Fruit fly (Drosophila melanogaster) whole organism, embryonic: ENCODE measurements around the gene foxo.

Experiments
- Abd-B ChIP-seq: fragments of 200-800 bp; sonication (Bioruptor generic); optimal IDR thresholded peaks from 2 replicates; lab custom pipeline; 2018; ENCODE audit warnings: missing biosample characterization, mild to moderate bottlenecking, missing genetic modification characterization, moderate library complexity
- Antp ChIP-seq: fragments of 200-800 bp; sonication (Bioruptor generic); optimal IDR thresholded peaks from 3 replicates; lab custom pipeline; 2016; ENCODE audit warnings: missing biosample characterization, missing genetic modification characterization
- B-H1 ChIP-seq: fragments of 200-800 bp; sonication (Bioruptor generic); IDR thresholded peaks from 3 replicates; pipeline ENCODE4 v1.3.6; 2022; ENCODE audit warnings: missing biosample characterization, missing genetic modification characterization
- B-H2 ChIP-seq: fragments of 200-800 bp; sonication (Bioruptor generic); optimal IDR thresholded peaks from 2 replicates; lab custom pipeline; 2018; ENCODE audit warnings: missing biosample characterization, mild to moderate bottlenecking, missing genetic modification characterization
- CG13123 ChIP-seq: fragments of 200-800 bp; sonication (Bioruptor generic); optimal IDR thresholded peaks from 2 replicates; lab custom pipeline; 2016; ENCODE audit warnings: missing biosample characterization, missing genetic modification characterization
- CG15514 ChIP-seq: fragments of 200-800 bp; sonication (Bioruptor generic); optimal IDR thresholded peaks from 3 replicates; lab custom pipeline; 2017; ENCODE audit warnings: missing biosample characterization, missing genetic modification characterization, mild to moderate bottlenecking, moderate library complexity, missing genetic modification reagents
- CG1647 ChIP-seq: fragments of 200-800 bp; sonication (Bioruptor generic); optimal IDR thresholded peaks from 3 replicates; lab custom pipeline; 2016; ENCODE audit warnings: missing biosample characterization, missing genetic modification characterization
- CG17568 ChIP-seq: fragments of 200-800 bp; sonication (Bioruptor generic); optimal IDR thresholded peaks from 2 replicates; lab custom pipeline; 2018; ENCODE audit warnings: missing biosample characterization, mild to moderate bottlenecking, missing genetic modification characterization, moderate library complexity
- CG17829 ChIP-seq: fragments of 200-800 bp; optimal IDR thresholded peaks from 2 replicates; lab custom pipeline; 2019; ENCODE audit warnings: missing biosample characterization, mild to moderate bottlenecking, missing genetic modification characterization, moderate library complexity
- CG2202 ChIP-seq: fragments of 200-800 bp; sonication (Bioruptor generic); optimal IDR thresholded peaks from 2 replicates; lab custom pipeline; 2018; ENCODE audit warnings: missing biosample characterization, mild to moderate bottlenecking, missing genetic modification characterization
- CG4854 ChIP-seq: fragments of 200-800 bp; sonication (Bioruptor generic); optimal IDR thresholded peaks from 2 replicates; lab custom pipeline; 2016; ENCODE audit warnings: missing biosample characterization, missing genetic modification characterization, inconsistent platforms
- CG6791 ChIP-seq: fragments of 200-800 bp; sonication (Bioruptor generic); IDR thresholded peaks from 3 replicates; pipeline ENCODE4 v1.3.6; 2022; ENCODE audit warnings: missing biosample characterization, missing genetic modification characterization; ENCODE audit not compliant: partially characterized antibody
- CG7271 ChIP-seq: fragments of 200-800 bp; sonication (Bioruptor generic); optimal IDR thresholded peaks from 2 replicates; lab custom pipeline; 2018; ENCODE audit warnings: missing biosample characterization, mild to moderate bottlenecking, missing genetic modification characterization, moderate library complexity
- CHES-1-like ChIP-seq: fragments of 200-800 bp; sonication (Bioruptor generic); optimal IDR thresholded peaks from 2 replicates; lab custom pipeline; 2016; ENCODE audit warnings: missing biosample characterization, missing genetic modification characterization
- D19A ChIP-seq: fragments of 200-800 bp; optimal IDR thresholded peaks from 3 replicates; lab custom pipeline; 2019; ENCODE audit warnings: missing biosample characterization, mild to moderate bottlenecking, missing genetic modification characterization, moderate library complexity
- Fer1 ChIP-seq: fragments of 200-800 bp; sonication (Bioruptor generic); optimal IDR thresholded peaks from 2 replicates; lab custom pipeline; 2017; ENCODE audit warnings: missing biosample characterization, mild to moderate bottlenecking, missing genetic modification characterization
- H15 ChIP-seq: fragments of 200-800 bp; sonication (Bioruptor generic); IDR thresholded peaks from 3 replicates; pipeline ENCODE4 v1.3.6; 2022; ENCODE audit warnings: missing biosample characterization, missing genetic modification characterization
- Hr39 ChIP-seq: fragments of >200 bp; optimal IDR thresholded peaks from 2 replicates; lab custom pipeline; 2017
- Lpt ChIP-seq: fragments of >200 bp; optimal IDR thresholded peaks from 2 replicates; lab custom pipeline; 2018; ENCODE audit warnings: missing biosample characterization, missing genetic modification characterization
- MBD-R2 ChIP-seq: fragments of 200-800 bp; sonication (Bioruptor generic); IDR thresholded peaks from 2 replicates; pipeline ENCODE4 v1.3.6; 2022; ENCODE audit warnings: missing biosample characterization, missing genetic modification characterization
- MTF-1 ChIP-seq: fragments of 200-800 bp; sonication (Bioruptor generic); optimal IDR thresholded peaks from 2 replicates; lab custom pipeline; 2018; ENCODE audit warnings: missing biosample characterization, mild to moderate bottlenecking, missing genetic modification characterization, borderline replicate concordance
- Nf-YC ChIP-seq: fragments of 200-800 bp; optimal IDR thresholded peaks from 3 replicates; lab custom pipeline; 2019; ENCODE audit warnings: missing biosample characterization, mild to moderate bottlenecking, missing genetic modification characterization, moderate library complexity
- PHDP ChIP-seq: fragments of 200-800 bp; sonication (Bioruptor generic); optimal IDR thresholded peaks from 3 replicates; lab custom pipeline; 2018; ENCODE audit warnings: missing biosample characterization, mild to moderate bottlenecking, missing genetic modification characterization, moderate library complexity
- Pdp1 ChIP-seq, 2 experiments: fragments of 200-800 bp; sonication (Bioruptor generic); optimal IDR thresholded peaks; 3 replicates each; lab custom pipeline; 2016; ENCODE audit warnings: missing biosample characterization in 2 of 2, missing genetic modification characterization in 2 of 2, mild to moderate bottlenecking in 1 of 2, moderate library complexity in 1 of 2
- Rfx ChIP-seq: fragments of 200-800 bp; sonication (Bioruptor generic); IDR thresholded peaks from 2 replicates; pipeline ENCODE4 v1.3.6; 2022; ENCODE audit warnings: missing biosample characterization, missing genetic modification characterization
- Rx ChIP-seq: fragments of 200-800 bp; sonication (Bioruptor generic); IDR thresholded peaks from 2 replicates; pipeline ENCODE4 v1.3.6; 2022; ENCODE audit warnings: missing biosample characterization, missing genetic modification characterization
- Six4 ChIP-seq: fragments of 200-800 bp; sonication (Bioruptor generic); optimal IDR thresholded peaks from 2 replicates; lab custom pipeline; 2016; ENCODE audit warnings: missing biosample characterization, missing genetic modification characterization
- Sox102F ChIP-seq: fragments of 200-800 bp; sonication (Bioruptor generic); optimal IDR thresholded peaks from 2 replicates; lab custom pipeline; 2018; ENCODE audit warnings: missing biosample characterization, mild to moderate bottlenecking, missing genetic modification characterization, moderate library complexity
- Taf1 ChIP-seq: fragments of 200-800 bp; sonication (Bioruptor generic); IDR thresholded peaks from 2 replicates; pipeline ENCODE4 v1.3.6; 2022; ENCODE audit warnings: missing biosample characterization, missing genetic modification characterization
- ara ChIP-seq: fragments of 200-800 bp; sonication (Bioruptor generic); IDR thresholded peaks from 2 replicates; pipeline ENCODE4 v1.3.6; 2022; ENCODE audit warnings: missing biosample characterization, missing genetic modification characterization
- ash1 ChIP-seq: fragments of 200-800 bp; sonication (Bioruptor generic); optimal IDR thresholded peaks from 2 replicates; lab custom pipeline; 2018; ENCODE audit warnings: missing biosample characterization, mild to moderate bottlenecking, missing genetic modification characterization
- bbx ChIP-seq: fragments of 200-800 bp; sonication (Bioruptor generic); IDR thresholded peaks from 2 replicates; pipeline ENCODE4 v1.3.6; 2022; ENCODE audit warnings: missing biosample characterization, missing genetic modification characterization; ENCODE audit not compliant: partially characterized antibody
- crp ChIP-seq, 2 experiments: fragments of 200-800 bp; sonication (Bioruptor generic); optimal IDR thresholded peaks; 2 replicates in 1 of 2; 3 replicates in 1 of 2; lab custom pipeline; 2017; ENCODE audit warnings: missing biosample characterization in 2 of 2, missing genetic modification characterization in 2 of 2, mild to moderate bottlenecking in 1 of 2, moderate library complexity in 1 of 2
- da ChIP-seq: fragments of 200-800 bp; sonication (Bioruptor generic); optimal IDR thresholded peaks from 2 replicates; lab custom pipeline; 2016; ENCODE audit warnings: missing biosample characterization, missing genetic modification characterization
- ems ChIP-seq: fragments of 200-800 bp; sonication (Bioruptor generic); optimal IDR thresholded peaks from 3 replicates; lab custom pipeline; 2016; ENCODE audit warnings: missing biosample characterization, missing genetic modification characterization
- ftz-f1 ChIP-seq: fragments of 200-800 bp; sonication (Bioruptor generic); optimal IDR thresholded peaks from 2 replicates; lab custom pipeline; 2016; ENCODE audit warnings: missing biosample characterization, missing genetic modification characterization
- grn ChIP-seq: fragments of 200-800 bp; sonication (Bioruptor generic); optimal IDR thresholded peaks from 3 replicates; lab custom pipeline; 2017; ENCODE audit warnings: missing biosample characterization, missing genetic modification characterization
- mld ChIP-seq: fragments of 200-800 bp; sonication (Bioruptor generic); IDR thresholded peaks from 3 replicates; pipeline ENCODE4 v1.3.6; 2022; ENCODE audit warnings: missing biosample characterization, missing genetic modification characterization; ENCODE audit not compliant: partially characterized antibody
- nau ChIP-seq: fragments of 200-800 bp; sonication (Bioruptor generic); optimal IDR thresholded peaks from 3 replicates; lab custom pipeline; 2017; ENCODE audit warnings: missing biosample characterization, mild to moderate bottlenecking, missing genetic modification characterization, missing genetic modification reagents
- nmo ChIP-seq: fragments of 200-800 bp; sonication (Bioruptor generic); optimal IDR thresholded peaks from 2 replicates; lab custom pipeline; 2018; ENCODE audit warnings: missing biosample characterization, mild to moderate bottlenecking, missing genetic modification characterization, moderate library complexity
- peb ChIP-seq: fragments of 200-800 bp; sonication (Bioruptor generic); IDR thresholded peaks from 2 replicates; pipeline ENCODE4 v1.3.6; 2022; ENCODE audit warnings: missing biosample characterization, missing genetic modification characterization
- ro ChIP-seq: fragments of 200-800 bp; sonication (Bioruptor generic); IDR thresholded peaks from 2 replicates; pipeline ENCODE4 v1.3.6; 2022; ENCODE audit warnings: missing biosample characterization, missing genetic modification characterization
- schlank ChIP-seq: fragments of 200-800 bp; sonication (Bioruptor generic); optimal IDR thresholded peaks from 2 replicates; lab custom pipeline; 2018; ENCODE audit warnings: missing biosample characterization, mild to moderate bottlenecking, missing genetic modification characterization
- seq ChIP-seq: fragments of 200-800 bp; sonication (Bioruptor generic); IDR thresholded peaks from 2 replicates; pipeline ENCODE4 v1.3.6; 2022; ENCODE audit warnings: missing biosample characterization, missing genetic modification characterization
- sisA ChIP-seq: fragments of 200-800 bp; sonication (Bioruptor generic); IDR thresholded peaks from 2 replicates; pipeline ENCODE4 v1.3.6; 2022; ENCODE audit warnings: missing biosample characterization, missing genetic modification characterization
- sob ChIP-seq: fragments of 200-800 bp; sonication (Bioruptor generic); IDR thresholded peaks from 2 replicates; pipeline ENCODE4 v1.3.6; 2022; ENCODE audit warnings: missing biosample characterization, missing genetic modification characterization
- vnd ChIP-seq: fragments of 200-800 bp; sonication (Bioruptor generic); IDR thresholded peaks from 3 replicates; pipeline ENCODE4 v1.3.6; 2022; ENCODE audit warnings: missing biosample characterization, missing genetic modification characterization; ENCODE audit not compliant: partially characterized antibody
- zen ChIP-seq: fragments of 200-800 bp; sonication (Bioruptor generic); optimal IDR thresholded peaks from 3 replicates; lab custom pipeline; 2018; ENCODE audit warnings: missing biosample characterization, mild to moderate bottlenecking, missing genetic modification characterization, moderate library complexity
- zfh1 ChIP-seq: fragments of 200-800 bp; sonication (Bioruptor generic); IDR thresholded peaks from 3 replicates; pipeline ENCODE4 v1.3.6; 2022; ENCODE audit warnings: missing biosample characterization, missing genetic modification characterization
- zfh2 ChIP-seq: fragments of 200-800 bp; sonication (Bioruptor generic); optimal IDR thresholded peaks from 2 replicates; lab custom pipeline; 2016; ENCODE audit warnings: missing biosample characterization, missing genetic modification characterization

Gene foxo

dm6 chr3R:14125479-14126121, 68.9 kb downstream of the foxo start, which contains the start of the genes 140up and Polr2B (continued):
- peak; percentile 82 for TF ChIP-seq CG15514
- peak; percentile 82 for TF ChIP-seq Rx (GFP tag; lab: Robert Waterston, UW)
- TF ChIP-seq CG4854: peak; percentile 74
- peak; percentile 96 for TF ChIP-seq Rfx
- TF ChIP-seq nmo (GFP tag; lab: Kevin White, UChicago): peak; percentile 95
- peak; percentile 87 for TF ChIP-seq Taf1 (GFP tag; lab: Robert Waterston, UW)
- TF ChIP-seq Antp: peak; percentile 87
- TF ChIP-seq Sox102F (GFP tag; lab: Kevin White, UChicago): peak; percentile 95
- TF ChIP-seq CG13123 (GFP tag; lab: Kevin White, UChicago): peak; percentile 86
- TF ChIP-seq CHES-1-like: peak; percentile 76
- TF ChIP-seq PHDP (tag; lab: Kevin White, UChicago): peak; percentile 95
- peak; percentile 18 for TF ChIP-seq ftz-f1 (GFP tag; lab: Kevin White, UChicago)
- TF ChIP-seq CG17568 (GFP tag; lab: Kevin White, UChicago): peak; percentile 57
- peak; percentile 91; the same call in 1 of the 2 replicates for TF ChIP-seq MBD-R2 (GFP tag; lab: Robert Waterston, UW)
- peak; percentile 95 for TF ChIP-seq Abd-B (GFP tag; lab: Kevin White, UChicago)
- TF ChIP-seq zfh2 (GFP tag; lab: Kevin White, UChicago): peak; percentile 88
- no peak for TF ChIP-seq ash1 (GFP tag; lab: Kevin White, UChicago)
- TF ChIP-seq da: peak; percentile 49
- TF ChIP-seq CG6791: no peak
- peak; percentile 57; the same call in 1 of the 2 replicates for TF ChIP-seq ro (GFP tag; lab: Robert Waterston, UW)
- TF ChIP-seq Hr39 (lab: Kevin White, UChicago): no peak
- no peak for TF ChIP-seq grn (GFP tag; lab: Kevin White, UChicago)
- TF ChIP-seq B-H1: peak; percentile 87
- TF ChIP-seq zen: peak; percentile 93
- TF ChIP-seq Nf-YC (tag; lab: Kevin White, UChicago): peak; percentile 86
- TF ChIP-seq B-H2 (GFP tag; lab: Kevin White, UChicago): peak; percentile 95
- TF ChIP-seq ara (GFP tag; lab: Robert Waterston, UW): peak; percentile 91
- peak; percentile 96 for TF ChIP-seq CG17829 (tag; lab: Kevin White, UChicago)
- peak; percentile 82 for TF ChIP-seq CG2202 (tag; lab: Kevin White, UChicago)
- peak; percentile 90 for TF ChIP-seq Fer1 (GFP tag; lab: Kevin White, UChicago)
- peak; percentile 98 for TF ChIP-seq sob
- peak; percentile 50 for TF ChIP-seq CG1647
- TF ChIP-seq MTF-1 (GFP tag; lab: Kevin White, UChicago): peak; percentile 67
- TF ChIP-seq seq (GFP tag; lab: Robert Waterston, UW): peak; percentile 81
- peak; percentile 82 for TF ChIP-seq ems (GFP tag; lab: Kevin White, UChicago)
- no peak for TF ChIP-seq bbx (GFP tag; lab: Robert Waterston, UW)
- TF ChIP-seq nau (GFP tag; lab: Kevin White, UChicago): peak; percentile 76
- no peak for TF ChIP-seq Lpt (GFP tag; lab: Kevin White, UChicago)
- TF ChIP-seq Six4 (GFP tag; lab: Kevin White, UChicago): peak; percentile 89
- TF ChIP-seq vnd (GFP tag; lab: Robert Waterston, UW): no peak
- TF ChIP-seq D19A (tag; lab: Kevin White, UChicago): peak; percentile 85
- peak; percentile 62 to 86 for TF ChIP-seq Pdp1 (GFP tag; optimal IDR thresholded peaks at IDR 0.05; lab: Kevin White, UChicago)
- TF ChIP-seq schlank (tag; lab: Kevin White, UChicago): peak; percentile 74
- peak; percentile 81 for TF ChIP-seq peb
- TF ChIP-seq mld (GFP tag; lab: Robert Waterston, UW): no peak
- peak; percentile 84 for TF ChIP-seq CG7271 (tag; lab: Kevin White, UChicago)
- peak; percentile 93 for TF ChIP-seq sisA (GFP tag; lab: Robert Waterston, UW)
- TF ChIP-seq zfh1 (GFP tag; lab: Robert Waterston, UW): peak; percentile 88
- TF ChIP-seq crp (GFP tag; optimal IDR thresholded peaks at IDR 0.05; lab: Kevin White, UChicago): peak; percentile 52 to 91
- peak; percentile 86; the same call in 2 of the 3 replicates for TF ChIP-seq H15 (GFP tag; lab: Robert Waterston, UW)
